Fruit fly (Drosophila melanogaster): ENCODE data around the gene AhcyL1.

AhcyL1 gene

DNA sequence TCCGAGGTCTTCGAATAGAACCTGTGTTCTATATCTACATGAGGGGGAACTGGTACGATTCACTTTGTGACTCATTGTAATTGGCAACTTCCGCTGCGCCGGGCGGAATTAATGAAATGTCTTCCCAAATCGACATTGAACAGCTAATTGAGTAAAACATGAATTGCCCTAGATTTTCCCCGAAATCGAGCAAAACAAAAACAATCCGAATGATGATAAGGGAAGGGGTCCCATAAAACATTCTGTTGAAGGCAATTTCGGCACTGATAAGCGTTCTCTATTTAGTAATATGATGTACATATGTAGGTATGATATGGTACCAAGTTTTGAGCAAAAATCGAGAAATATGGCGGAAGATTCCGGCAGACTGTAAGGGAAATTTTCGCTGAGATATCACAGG lies 37.6 kb upstream of the AhcyL1 start:
- TF ChIP-seq CG5204 (GFP tag; optimal IDR thresholded peaks at IDR 0.05) = no peak
- TF ChIP-seq pad (GFP tag; optimal IDR thresholded peaks at IDR 0.05) = no peak
- no peak for TF ChIP-seq ovo (GFP tag; optimal IDR thresholded peaks at IDR 0.05)
- TF ChIP-seq kay (GFP tag; ENCODE audit: borderline replicate concordance) = peak; percentile 45
- TF ChIP-seq CG7045 (GFP tag; optimal IDR thresholded peaks at IDR 0.05) = no peak

DNA sequence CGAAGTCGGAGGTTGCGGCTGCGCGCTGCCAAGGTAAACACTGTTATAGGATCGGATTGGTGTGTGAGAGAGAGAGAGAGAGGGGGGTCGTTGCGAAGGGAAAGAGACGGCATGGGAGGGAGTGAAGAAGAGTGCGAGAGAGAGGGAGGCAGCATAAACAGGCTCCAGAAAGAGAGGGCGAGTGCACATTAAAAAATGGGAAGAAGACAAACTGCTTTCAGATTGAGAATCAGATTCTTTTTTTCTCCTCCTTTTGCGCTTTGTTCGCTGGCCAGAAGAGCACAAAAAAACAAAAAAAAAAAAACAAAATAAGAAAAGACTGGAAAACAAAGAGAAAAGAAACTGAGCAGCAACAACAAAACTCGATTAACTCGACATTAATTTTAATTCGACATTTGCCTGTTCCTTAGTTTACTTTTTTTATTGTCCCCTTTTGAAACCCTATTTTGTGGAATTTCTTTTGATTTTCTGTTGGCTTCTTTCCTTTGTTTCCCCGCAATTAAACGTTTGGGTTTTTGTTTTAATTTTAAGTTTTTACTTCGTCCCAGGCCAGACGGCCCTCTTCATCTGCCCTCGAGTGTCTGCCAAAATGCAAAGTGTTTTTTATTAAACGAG lies 36.3 kb upstream of the AhcyL1 start:
- TF ChIP-seq toe (GFP tag; optimal IDR thresholded peaks at IDR 0.05) (no peak), Hr96 (GFP tag; optimal IDR thresholded peaks at IDR 0.05) (no peak), Mnt (GFP tag; optimal IDR thresholded peaks at IDR 0.05) (no peak), Crg-1 (GFP tag; optimal IDR thresholded peaks at IDR 0.05) (no peak), tj (GFP tag; optimal IDR thresholded peaks at IDR 0.05) (no peak), CG7045 (GFP tag; optimal IDR thresholded peaks at IDR 0.05) (no peak), CG5204 (GFP tag; optimal IDR thresholded peaks at IDR 0.05) (no peak)

DNA sequence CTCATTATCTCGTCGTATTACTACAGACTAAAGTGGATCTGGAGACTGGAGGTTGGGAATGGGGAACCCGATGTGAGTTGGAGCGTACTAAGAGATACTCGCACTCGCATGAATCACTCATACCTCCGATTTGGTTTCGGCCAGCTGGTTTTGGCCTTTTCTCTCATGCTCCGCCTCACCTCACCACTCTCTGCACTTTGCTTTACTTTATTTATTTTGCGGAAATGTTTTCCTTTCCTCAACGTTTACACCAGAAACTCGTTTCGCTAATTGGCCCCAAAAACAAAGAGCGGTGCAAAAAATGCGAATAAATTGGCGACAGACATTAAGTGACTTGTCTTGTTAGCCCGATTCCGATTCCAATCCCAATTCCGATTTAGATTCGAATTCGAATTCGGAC lies 35.3 kb upstream of the AhcyL1 start:
- no peak for TF ChIP-seq bab1 (GFP tag; optimal IDR thresholded peaks at IDR 0.05)
- no peak for TF ChIP-seq CG7045 (GFP tag; optimal IDR thresholded peaks at IDR 0.05)
- TF ChIP-seq CG1620 (GFP tag; optimal IDR thresholded peaks at IDR 0.05) = no peak
- no peak for TF ChIP-seq cnc (optimal IDR thresholded peaks at IDR 0.05)
- TF ChIP-seq pad (GFP tag; optimal IDR thresholded peaks at IDR 0.05) = no peak
- no peak for TF ChIP-seq CG5204 (GFP tag; optimal IDR thresholded peaks at IDR 0.05)
- TF ChIP-seq Mnt (GFP tag; optimal IDR thresholded peaks at IDR 0.05) = no peak
- TF ChIP-seq cic (GFP tag; optimal IDR thresholded peaks at IDR 0.05) = no peak
- no peak for TF ChIP-seq CG11617 (GFP tag; optimal IDR thresholded peaks at IDR 0.05)
- no peak for TF ChIP-seq Clk (GFP tag; optimal IDR thresholded peaks at IDR 0.05)
- no peak for TF ChIP-seq Hr96 (GFP tag; optimal IDR thresholded peaks at IDR 0.05)
- TF ChIP-seq toe (GFP tag; optimal IDR thresholded peaks at IDR 0.05) = no peak
- no peak for TF ChIP-seq CG14711 (tag; optimal IDR thresholded peaks at IDR 0.05)
- no peak for TF ChIP-seq ovo (GFP tag; optimal IDR thresholded peaks at IDR 0.05)
- no peak for TF ChIP-seq tj (GFP tag; optimal IDR thresholded peaks at IDR 0.05)
- TF ChIP-seq CG7101 (tag; optimal IDR thresholded peaks at IDR 0.05) = no peak
- no peak for TF ChIP-seq CG12768 (GFP tag; optimal IDR thresholded peaks at IDR 0.05)

DNA sequence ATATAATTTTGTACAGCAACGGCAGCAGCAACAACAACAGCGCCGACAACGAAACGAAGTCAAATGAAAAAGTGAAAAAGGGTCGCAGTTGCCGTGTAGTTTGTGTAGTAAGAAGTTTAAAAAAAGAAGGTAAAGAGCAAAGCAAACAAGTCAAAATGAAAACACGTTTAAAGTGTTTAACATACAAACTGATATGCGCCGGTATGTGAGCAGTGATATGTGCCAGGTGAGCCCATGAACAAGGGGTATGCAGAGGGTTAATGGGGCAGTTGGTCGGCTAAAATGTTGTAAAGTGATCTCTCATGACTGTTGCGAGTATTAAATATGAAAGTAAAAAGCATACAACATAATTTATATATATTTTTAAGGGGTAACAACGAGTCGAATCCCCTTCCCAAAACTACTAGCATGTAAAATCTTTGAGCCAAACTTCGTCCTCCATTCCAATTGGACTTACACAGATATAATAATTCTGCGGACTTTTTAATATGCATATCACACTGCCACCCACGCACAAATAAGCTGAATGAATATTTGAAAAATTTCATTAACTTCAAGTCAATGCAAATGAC lies 33.9 kb upstream of the AhcyL1 start:
- no peak for TF ChIP-seq CG11617 (GFP tag; optimal IDR thresholded peaks at IDR 0.05)
- no peak for TF ChIP-seq cic (GFP tag; optimal IDR thresholded peaks at IDR 0.05)
- peak; percentile 41 for TF ChIP-seq bab1 (GFP tag; optimal IDR thresholded peaks at IDR 0.05)
- no peak for TF ChIP-seq CG33017 (tag; optimal IDR thresholded peaks at IDR 0.05)

DNA sequence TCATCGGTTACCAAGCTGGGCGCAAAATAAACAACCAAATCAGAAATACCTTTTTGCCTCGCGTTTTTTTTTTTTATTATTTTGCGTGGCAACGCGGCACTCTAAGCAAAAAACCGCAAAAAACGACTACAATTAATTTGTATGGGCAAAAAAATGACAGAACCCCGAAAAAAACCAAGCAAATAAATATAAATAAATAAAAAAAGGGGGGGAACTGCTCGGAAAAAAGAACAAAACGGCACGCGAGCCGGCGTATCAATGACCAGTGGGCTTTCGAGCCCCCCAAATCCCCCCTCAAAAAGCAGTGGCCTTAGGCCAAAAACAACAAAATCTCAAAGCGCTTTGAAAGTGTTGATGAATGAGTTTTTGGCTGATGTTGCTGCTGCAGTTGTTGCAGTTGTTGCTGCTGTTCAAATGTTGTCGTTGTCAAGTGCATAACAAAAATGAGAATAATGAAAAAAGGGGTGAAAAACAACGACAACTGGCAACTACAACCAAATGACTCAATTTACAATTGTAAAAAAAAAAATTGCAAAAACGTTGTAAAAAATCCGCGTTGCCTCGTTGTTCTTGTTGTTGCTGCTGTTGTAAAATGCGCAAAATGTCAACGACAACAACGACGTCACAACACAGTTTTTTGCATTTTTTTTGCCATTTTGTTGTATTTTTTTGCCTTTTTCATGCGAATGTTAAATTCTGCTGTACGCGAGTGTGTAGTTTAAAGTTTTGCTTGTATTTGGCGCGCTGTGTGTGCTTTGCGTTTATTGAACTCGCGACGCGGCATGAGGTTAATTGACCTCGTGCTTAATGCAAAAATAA lies 33.2 kb upstream of the AhcyL1 start:
- TF ChIP-seq tj (GFP tag; optimal IDR thresholded peaks at IDR 0.05) (peak; percentile 96), CG7045 (GFP tag; optimal IDR thresholded peaks at IDR 0.05) (peak; percentile 13), ovo (GFP tag; optimal IDR thresholded peaks at IDR 0.05) (peak; percentile 27), CG14711 (tag; optimal IDR thresholded peaks at IDR 0.05) (no peak), bab1 (GFP tag; optimal IDR thresholded peaks at IDR 0.05) (no peak), Mnt (GFP tag; optimal IDR thresholded peaks at IDR 0.05) (peak; percentile 1), CG5204 (GFP tag; optimal IDR thresholded peaks at IDR 0.05) (no peak), cic (GFP tag; optimal IDR thresholded peaks at IDR 0.05) (peak; percentile 71), CG11617 (GFP tag; optimal IDR thresholded peaks at IDR 0.05) (peak; percentile 63), Hr96 (GFP tag; optimal IDR thresholded peaks at IDR 0.05) (peak; percentile 8), CG7101 (tag; optimal IDR thresholded peaks at IDR 0.05) (no peak), pad (GFP tag; optimal IDR thresholded peaks at IDR 0.05) (peak; percentile 30), kay (GFP tag; ENCODE audit: borderline replicate concordance) (peak; percentile 85), toe (GFP tag; optimal IDR thresholded peaks at IDR 0.05) (peak; percentile 33)

DNA sequence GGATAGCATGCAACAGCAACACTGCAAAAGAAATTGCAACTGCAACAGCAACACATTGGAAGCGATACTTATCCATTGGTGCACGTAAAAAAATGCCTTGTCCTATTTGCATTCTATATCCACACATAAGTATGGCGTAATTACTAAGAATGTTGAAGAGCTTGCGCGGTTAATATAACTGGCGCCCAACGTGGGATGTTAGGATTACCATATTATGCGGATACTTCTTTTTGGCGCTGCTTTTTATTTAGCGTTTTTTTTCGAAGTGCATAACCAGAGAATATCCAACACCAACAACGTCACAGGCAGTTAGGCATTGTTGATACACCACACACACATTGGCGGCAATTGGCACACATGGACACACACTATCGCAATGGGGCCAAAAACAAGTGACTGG lies 30.0 kb upstream of the AhcyL1 start:
- TF ChIP-seq bab1 (GFP tag; optimal IDR thresholded peaks at IDR 0.05) (no peak), CG5204 (GFP tag; optimal IDR thresholded peaks at IDR 0.05) (no peak), CG11617 (GFP tag; optimal IDR thresholded peaks at IDR 0.05) (no peak), Hr96 (GFP tag; optimal IDR thresholded peaks at IDR 0.05) (no peak), cnc (optimal IDR thresholded peaks at IDR 0.05) (no peak), CG7045 (GFP tag; optimal IDR thresholded peaks at IDR 0.05) (no peak), kay (GFP tag; ENCODE audit: borderline replicate concordance) (no peak), Crg-1 (GFP tag; optimal IDR thresholded peaks at IDR 0.05) (no peak)

DNA sequence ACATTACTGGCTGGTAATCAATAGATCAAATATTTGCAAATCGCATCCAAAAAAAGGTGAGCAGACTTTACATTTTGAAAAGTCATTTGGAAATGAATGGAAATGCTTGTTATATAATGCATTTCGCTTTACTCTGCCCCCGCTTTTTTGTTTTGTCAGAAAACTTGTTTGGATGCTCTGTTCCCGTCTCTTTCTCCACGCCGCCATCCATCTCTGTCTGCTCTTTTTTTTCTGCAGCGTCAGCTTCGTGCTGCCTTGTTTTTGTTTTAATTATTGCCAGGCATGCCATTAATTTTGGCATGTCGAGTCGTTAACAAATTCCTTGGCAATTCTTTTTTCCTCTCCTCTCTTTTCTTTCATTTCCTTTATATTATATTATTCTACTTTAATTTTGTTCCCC lies 29.3 kb upstream of the AhcyL1 start:
- TF ChIP-seq CG7101 (tag; optimal IDR thresholded peaks at IDR 0.05) = no peak
- TF ChIP-seq tj (GFP tag; optimal IDR thresholded peaks at IDR 0.05) = peak; percentile 55
